Fruit fly (Drosophila melanogaster): ENCODE measurements around the gene bcn92.

The bcn92 gene

DNA sequence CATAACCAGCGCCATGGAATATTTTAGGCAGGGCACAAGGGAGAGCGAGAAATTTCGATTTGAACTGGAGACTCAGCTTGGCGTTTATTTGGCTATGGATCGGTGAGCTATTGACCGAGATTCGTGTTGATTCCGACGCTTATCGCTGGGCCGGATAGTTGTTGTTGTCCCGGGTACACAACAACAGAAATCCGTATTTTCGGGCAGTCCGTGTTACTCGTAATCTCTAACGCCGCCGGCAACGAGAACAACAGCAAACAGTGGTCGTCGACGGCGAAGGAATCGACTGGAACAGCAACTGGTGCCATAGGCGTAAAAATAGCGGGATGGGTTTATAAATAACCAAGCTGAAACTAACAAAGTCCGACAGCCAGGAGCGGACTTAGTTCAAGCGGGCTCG lies 42.4 kb upstream of the bcn92 start:
- TF ChIP-seq Med (GFP tag) (peak; percentile 31), Atf3 (GFP tag; optimal IDR thresholded peaks at IDR 0.05) (no peak), stwl (tag; optimal IDR thresholded peaks at IDR 0.05) (no peak), Xrp1 (GFP tag; IDR thresholded peaks at IDR 0.05) (peak; percentile 50), tna (GFP tag; IDR thresholded peaks at IDR 0.05; ENCODE audit: partially characterized antibody) (no peak), luna (GFP tag; optimal IDR thresholded peaks at IDR 0.05) (no peak), Doc3 (GFP tag; IDR thresholded peaks at IDR 0.05; ENCODE audit: partially characterized antibody) (no peak), CG2875 (GFP tag; optimal IDR thresholded peaks at IDR 0.05) (peak; percentile 8), HLHmδ (GFP tag; optimal IDR thresholded peaks at IDR 0.05) (peak; percentile 2), otp (GFP tag; IDR thresholded peaks at IDR 0.05) (0 out of 3 replicates have a peak, but pooled peaks have one; percentile 31), CG12155 (GFP tag; optimal IDR thresholded peaks at IDR 0.05) (no peak), CG6813 (GFP tag; optimal IDR thresholded peaks at IDR 0.05) (peak; percentile 3), Blimp-1 (GFP tag; optimal IDR thresholded peaks at IDR 0.05) (peak; percentile 8), CG1603 (tag; optimal IDR thresholded peaks at IDR 0.05) (peak; percentile 7), psq (GFP tag; optimal IDR thresholded peaks at IDR 0.05) (no peak), so (GFP tag; IDR thresholded peaks at IDR 0.05) (no peak), Awh (GFP tag; IDR thresholded peaks at IDR 0.05) (peak; percentile 35; the same call in 1 of the 2 replicates), Pdp1 (GFP tag; optimal IDR thresholded peaks at IDR 0.05) (peak in 1 of 2 experiments; percentile 24), sens (GFP tag) (peak; percentile 5), CG3407 (GFP tag; optimal IDR thresholded peaks at IDR 0.05) (peak; percentile 27), bsh (GFP tag; optimal IDR thresholded peaks at IDR 0.05) (peak in 1 of 2 experiments; percentile 20), sug (tag; optimal IDR thresholded peaks at IDR 0.05) (peak; percentile 4), CG17359 (tag; optimal IDR thresholded peaks at IDR 0.05) (peak; percentile 9), CG17829 (tag; optimal IDR thresholded peaks at IDR 0.05) (no peak), stc (GFP tag; IDR thresholded peaks at IDR 0.05) (no peak), cato (GFP tag; optimal IDR thresholded peaks at IDR 0.05; ENCODE audit: borderline replicate concordance) (no peak), CG6689 (GFP tag; IDR thresholded peaks at IDR 0.05) (no peak), Dip3 (GFP tag; optimal IDR thresholded peaks at IDR 0.05) (no peak), CG7839 (tag; optimal IDR thresholded peaks at IDR 0.05) (no peak), zf30C (GFP tag; optimal IDR thresholded peaks at IDR 0.05) (no peak), wek (GFP tag; optimal IDR thresholded peaks at IDR 0.05) (peak; percentile 26), kni (GFP tag; optimal IDR thresholded peaks at IDR 0.05) (peak; percentile 20), HLH3B (GFP tag; IDR thresholded peaks at IDR 0.05) (peak; percentile 12; the same call in 1 of the 2 replicates), CG4360 (GFP tag; IDR thresholded peaks at IDR 0.05) (peak; percentile 40; the same call in 1 of the 2 replicates), ATbp (GFP tag; optimal IDR thresholded peaks at IDR 0.05) (peak; percentile 59), da (GFP tag; optimal IDR thresholded peaks at IDR 0.05) (no peak), CG9797 (GFP tag; optimal IDR thresholded peaks at IDR 0.05) (no peak), ci (GFP tag; IDR thresholded peaks at IDR 0.05) (peak; percentile 72; the same call in 2 of the 3 replicates)

DNA sequence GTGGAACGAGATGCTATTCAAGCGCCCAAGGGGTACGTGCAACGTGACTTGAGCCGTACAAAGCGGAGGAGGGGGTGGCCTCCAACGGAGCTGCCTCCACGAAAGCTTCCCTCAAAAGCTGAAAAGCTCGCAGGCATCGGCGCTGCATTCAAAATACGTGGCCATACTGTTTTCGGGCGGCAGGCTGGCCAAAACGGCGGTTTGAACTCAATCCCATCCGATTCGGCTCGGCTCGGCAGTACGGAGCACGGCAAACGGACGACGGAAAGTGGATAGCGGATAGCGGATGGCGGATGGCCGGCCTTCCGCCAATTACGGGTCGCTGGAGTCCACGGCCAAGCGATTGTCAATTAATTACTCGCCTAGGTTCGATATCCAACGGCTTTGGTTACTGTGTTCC lies 39.4 kb upstream of the bcn92 start, which contains the start of gene Mct1:
Gene Mct1 (plus strand): TSS at position 301 of the 400 bp plus-strand sequence.
- no peak for TF ChIP-seq btn (GFP tag; optimal IDR thresholded peaks at IDR 0.05)
- no peak for TF ChIP-seq ttk (GFP tag; IDR thresholded peaks at IDR 0.05)
- no peak for TF ChIP-seq CG4730 (GFP tag; IDR thresholded peaks at IDR 0.05)
- TF ChIP-seq danr (GFP tag; IDR thresholded peaks at IDR 0.05): no peak
- TF ChIP-seq CG32772 (GFP tag; IDR thresholded peaks at IDR 0.05): no peak
- TF ChIP-seq sd (tag; optimal IDR thresholded peaks at IDR 0.05): no peak
- TF ChIP-seq CG13624 (GFP tag; optimal IDR thresholded peaks at IDR 0.05): no peak
- TF ChIP-seq CG14965 (GFP tag; optimal IDR thresholded peaks at IDR 0.05; ENCODE audit: borderline replicate concordance): no peak
- no peak for TF ChIP-seq CG15601 (tag; optimal IDR thresholded peaks at IDR 0.05)
- no peak for TF ChIP-seq Optix (GFP tag; IDR thresholded peaks at IDR 0.05)
- no peak for TF ChIP-seq tgo (GFP tag; IDR thresholded peaks at IDR 0.05)
- TF ChIP-seq CG5180 (GFP tag; optimal IDR thresholded peaks at IDR 0.05): no peak
- TF ChIP-seq toy (GFP tag; IDR thresholded peaks at IDR 0.05): no peak
- no peak for TF ChIP-seq CG4707 (GFP tag; optimal IDR thresholded peaks at IDR 0.05)
- no peak for TF ChIP-seq CG18262 (tag; optimal IDR thresholded peaks at IDR 0.05)

All from whole organism, embryonic.